Fruit fly (Drosophila melanogaster): ENCODE data around the gene sim.

dm6 chr3R:13018284-13018900 lies 39.2 kb upstream of the sim start:
- no peak for TF ChIP-seq cnc (optimal IDR thresholded peaks at IDR 0.05)
- TF ChIP-seq CG7045 (GFP tag; optimal IDR thresholded peaks at IDR 0.05) = no peak
- TF ChIP-seq pad (GFP tag; optimal IDR thresholded peaks at IDR 0.05) = no peak
- no peak for TF ChIP-seq CG12768 (GFP tag; optimal IDR thresholded peaks at IDR 0.05)
- TF ChIP-seq CG33017 (tag; optimal IDR thresholded peaks at IDR 0.05) = peak; percentile 19

Measured in whole organism, adult.